Worm (Caenorhabditis elegans): ENCODE results near the gene Y105C5A.1268.
A peak's percentile ranks its signal among the peaks of the same experiment; 100 is the strongest.
"Not testable (repeated sequence)": the region's sequence is repeated elsewhere in the genome, so short reads cannot be mapped to it uniquely, and the experiment has no call there.

The Y105C5A.1268 gene

ce11 chrIV:15691829-15692228 lies 45.6 kb upstream of the Y105C5A.1268 start:
- no peak for TF ChIP-seq nhr-12 (tag; optimal IDR thresholded peaks at IDR 0.05)

- TF ChIP-seq pqm-1 (tag; optimal IDR thresholded peaks at IDR 0.05) = peak; percentile 30
- no peak for TF ChIP-seq fkh-10 (GFP tag; optimal IDR thresholded peaks at IDR 0.05)
- peak; percentile 77 for TF ChIP-seq elt-2 (tag; optimal IDR thresholded peaks at IDR 0.05)
Measured at ce11 chrIV:15688524-15689479, 42.5 kb upstream of the Y105C5A.1268 start, which contains the start of gene Y105C5A.15. TSS of gene Y105C5A.15 (plus strand) at chrIV:15689201.

ce11 chrIV:15687825-15688224 lies 41.6 kb upstream of the Y105C5A.1268 start:
- TF ChIP-seq nhr-43 (tag; optimal IDR thresholded peaks at IDR 0.05; ENCODE audit: poor library complexity, severe bottlenecking) (no peak), nhr-237 (tag; optimal IDR thresholded peaks at IDR 0.05) (no peak), elt-3 (tag; optimal IDR thresholded peaks at IDR 0.05) (no peak), pha-4 (tag; optimal IDR thresholded peaks at IDR 0.05) (no peak), ceh-28 (tag; optimal IDR thresholded peaks at IDR 0.05) (no peak), egl-27 (tag; optimal IDR thresholded peaks at IDR 0.05) (no peak), ZK546.5 (tag; optimal IDR thresholded peaks at IDR 0.05) (no peak)

ce11 chrIV:15686233-15686632 lies 40.0 kb upstream of the Y105C5A.1268 start:
- TF ChIP-seq tbx-2 (tag; optimal IDR thresholded peaks at IDR 0.05) (no peak), unc-39 (tag; optimal IDR thresholded peaks at IDR 0.05) (no peak), fkh-10 (GFP tag; optimal IDR thresholded peaks at IDR 0.05) (no peak), mml-1 (tag; optimal IDR thresholded peaks at IDR 0.05) (no peak), ceh-28 (tag; optimal IDR thresholded peaks at IDR 0.05) (no peak), daf-12 (tag; optimal IDR thresholded peaks at IDR 0.05) (no peak), hmg-11 (tag; optimal IDR thresholded peaks at IDR 0.05) (no peak)

ce11 chrIV:15684521-15684920 lies 38.3 kb upstream of the Y105C5A.1268 start:
- no peak for TF ChIP-seq zag-1 (tag; optimal IDR thresholded peaks at IDR 0.05)
- no peak for TF ChIP-seq jun-1 (tag; optimal IDR thresholded peaks at IDR 0.05)
- no peak for TF ChIP-seq ama-1 (optimal IDR thresholded peaks at IDR 0.05)
- no peak for TF ChIP-seq pqm-1 (tag; optimal IDR thresholded peaks at IDR 0.05)
- TF ChIP-seq nhr-28 (tag; optimal IDR thresholded peaks at IDR 0.05) = no peak

ce11 chrIV:15681445-15681844 lies 35.2 kb upstream of the Y105C5A.1268 start, which contains the start of gene Y105C5A.26:
TSS of gene Y105C5A.26 (minus strand) at chrIV:15681545.
- TF ChIP-seq ztf-4, nhr-23, pha-4 (tag; optimal IDR thresholded peaks at IDR 0.05): not testable (repeated sequence)

- TF ChIP-seq nhr-23 (tag; optimal IDR thresholded peaks at IDR 0.05) = peak; percentile 46
- no peak for TF ChIP-seq ztf-11 (tag; optimal IDR thresholded peaks at IDR 0.05)
- TF ChIP-seq nhr-25 (tag; optimal IDR thresholded peaks at IDR 0.05) = peak; percentile 0
Measured at ce11 chrIV:15672994-15673393, 26.7 kb upstream of the Y105C5A.1268 start.

ce11 chrIV:15658444-15658843 lies 12.2 kb upstream of the Y105C5A.1268 start:
- TF ChIP-seq unc-62 (GFP tag; optimal IDR thresholded peaks at IDR 0.05) = no peak
- TF ChIP-seq nhr-67 (tag; optimal IDR thresholded peaks at IDR 0.05) = no peak
- no peak for TF ChIP-seq tbx-2 (tag; optimal IDR thresholded peaks at IDR 0.05)
- no peak for TF ChIP-seq ztf-4 (tag; optimal IDR thresholded peaks at IDR 0.05)
- no peak for TF ChIP-seq mdl-1 (tag; optimal IDR thresholded peaks at IDR 0.05)
- no peak for TF ChIP-seq nhr-237 (tag; optimal IDR thresholded peaks at IDR 0.05)
